Worm (Caenorhabditis elegans): Measurements from ENCODE around the gene npr-43.

DNA sequence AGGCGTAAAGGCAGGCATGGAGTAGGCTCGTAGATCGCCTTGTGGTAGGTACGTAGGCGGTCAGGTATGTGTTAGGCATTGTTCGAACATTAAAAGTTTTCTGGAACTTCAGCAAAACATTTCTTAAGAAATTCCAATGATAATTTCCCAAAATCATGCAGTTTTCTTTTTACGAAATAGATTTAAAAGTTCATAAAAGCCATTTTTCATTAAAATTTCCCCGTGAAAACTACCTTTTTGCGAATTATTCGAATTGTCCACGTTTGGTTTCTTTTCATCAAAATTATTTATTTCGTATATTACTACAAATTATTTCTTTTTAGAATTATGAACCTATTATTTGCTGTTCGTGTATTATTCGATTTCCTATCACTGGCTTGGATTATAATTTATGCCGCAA is 15.9 kb upstream of the npr-43 start, which contains the start of gene C15H11.13:
- TF ChIP-seq somi-1 (GFP tag; optimal IDR thresholded peaks at IDR 0.05) (no peak), madf-8 (GFP tag; conservative IDR thresholded peaks at IDR 0.05) (no peak), ztf-22 (GFP tag; optimal IDR thresholded peaks at IDR 0.05) (no peak), K11D2.4 (GFP tag; IDR thresholded peaks at IDR 0.05) (no peak), gei-17 (GFP tag; optimal IDR thresholded peaks at IDR 0.05) (no peak)

Measured in whole organism, young adult.